Worm (Caenorhabditis elegans) whole organism, L3 larva: Measurements from ENCODE around the gene ptc-3.

ENCODE experiments used
- ceh-28 ChIP-seq: fragments of 150-350 bp; optimal IDR thresholded peaks from 2 replicates; lab custom pipeline; 2014; ENCODE audit warnings: missing biosample characterization, missing genetic modification reagents, missing genetic modification characterization
- ceh-82 ChIP-seq: fragments of 150-350 bp; optimal IDR thresholded peaks from 2 replicates; lab custom pipeline; 2014; ENCODE audit warnings: missing biosample characterization, missing genetic modification characterization
- nhr-11 ChIP-seq: fragments of 150-350 bp; optimal IDR thresholded peaks from 2 replicates; lab custom pipeline; 2014; ENCODE audit warnings: missing biosample characterization, missing genetic modification characterization
- nhr-237 ChIP-seq: fragments of 150-350 bp; optimal IDR thresholded peaks from 2 replicates; lab custom pipeline; 2014; ENCODE audit warnings: missing biosample characterization, missing genetic modification characterization
- nhr-25 ChIP-seq: sonication (generic microtip); optimal IDR thresholded peaks from 2 replicates; lab custom pipeline; 2017; ENCODE audit warnings: missing biosample characterization, missing genetic modification characterization
- nhr-28 ChIP-seq: fragments of 150-350 bp; optimal IDR thresholded peaks from 2 replicates; lab custom pipeline; 2014; ENCODE audit warnings: missing biosample characterization, missing genetic modification characterization
- skn-1 ChIP-seq: fragments of 150-350 bp; optimal IDR thresholded peaks from 2 replicates; lab custom pipeline; 2014; ENCODE audit warnings: missing biosample characterization, missing genetic modification characterization
- snpc-4 ChIP-seq: fragments of 150-350 bp; optimal IDR thresholded peaks from 2 replicates; lab custom pipeline; 2014; ENCODE audit warnings: missing biosample characterization, missing genetic modification characterization
- unc-62 ChIP-seq: fragments of 150-350 bp; sonication (generic microtip); optimal IDR thresholded peaks from 4 replicates; lab custom pipeline; 2014; ENCODE audit warnings: missing biosample characterization, missing genetic modification reagents, missing genetic modification characterization

- TF ChIP-seq snpc-4 (tag; lab: Kevin White, UChicago): no peak
- no peak for TF ChIP-seq nhr-25 (tag; lab: Kevin White, UChicago)
- no peak for TF ChIP-seq nhr-11
- no peak for TF ChIP-seq unc-62 (GFP tag; lab: Kevin White, UChicago)
- no peak for TF ChIP-seq ceh-82 (tag; lab: Kevin White, UChicago)
- no peak for TF ChIP-seq nhr-237
- no peak for TF ChIP-seq nhr-28
- TF ChIP-seq ceh-28 (tag; lab: Kevin White, UChicago): no peak
- TF ChIP-seq skn-1 (tag; lab: Kevin White, UChicago): no peak
Measured at ce11 chrII:2805566-2805965, 46.8 kb downstream of the ptc-3 start.
